Worm (Caenorhabditis elegans): ENCODE results near the gene Y43C5A.3.
"Not testable (repeated sequence)": the region's sequence is repeated elsewhere in the genome, so short reads cannot be mapped to it uniquely, and the experiment has no call there.

Gene Y43C5A.3

DNA sequence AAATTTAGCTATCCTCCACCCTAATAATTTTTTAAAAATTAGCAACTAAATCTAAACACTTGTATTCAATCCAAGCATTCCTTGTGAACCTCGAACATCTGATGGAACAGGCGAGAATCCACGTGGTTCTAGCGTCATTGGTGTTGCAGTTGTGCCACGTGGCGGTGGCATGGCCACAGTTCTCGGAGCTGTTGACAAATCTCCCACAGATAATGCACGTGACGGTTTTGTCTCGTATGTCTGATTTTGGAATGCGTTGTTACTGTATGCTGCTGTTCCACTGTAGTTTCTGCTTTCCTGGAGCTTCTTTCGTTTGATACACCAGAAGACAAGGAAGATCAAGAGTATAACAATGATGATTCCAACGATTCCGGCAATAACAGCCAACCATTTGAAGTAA is 22.2 kb downstream of the Y43C5A.3 start:
- TF ChIP-seq unc-62 (GFP tag; optimal IDR thresholded peaks at IDR 0.05), result no peak

DNA sequence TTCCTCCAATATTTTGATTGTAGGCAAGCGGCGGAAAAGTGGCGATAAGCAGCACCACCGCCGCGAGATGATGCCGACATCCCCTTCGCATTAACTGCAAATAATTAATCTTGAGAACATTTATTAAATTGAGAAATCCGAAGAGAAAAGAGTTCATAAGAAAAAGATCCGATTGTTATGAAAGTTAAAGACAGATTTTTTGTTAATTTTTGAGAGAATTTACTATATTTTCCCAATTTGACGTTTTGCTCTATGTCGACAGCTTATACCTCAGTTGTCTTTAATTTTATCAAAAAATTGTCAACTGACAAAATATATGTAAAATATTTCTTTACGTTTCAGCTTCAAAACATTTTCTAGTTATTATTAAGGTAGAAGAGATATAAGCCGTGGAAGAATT is 28.4 kb downstream of the Y43C5A.3 start, which contains the start of gene R09E10.5:
R09E10.5 (minus strand) TSS at position 101 of the 400 bp plus-strand sequence.
- no peak for TF ChIP-seq unc-62 (GFP tag; optimal IDR thresholded peaks at IDR 0.05)

DNA sequence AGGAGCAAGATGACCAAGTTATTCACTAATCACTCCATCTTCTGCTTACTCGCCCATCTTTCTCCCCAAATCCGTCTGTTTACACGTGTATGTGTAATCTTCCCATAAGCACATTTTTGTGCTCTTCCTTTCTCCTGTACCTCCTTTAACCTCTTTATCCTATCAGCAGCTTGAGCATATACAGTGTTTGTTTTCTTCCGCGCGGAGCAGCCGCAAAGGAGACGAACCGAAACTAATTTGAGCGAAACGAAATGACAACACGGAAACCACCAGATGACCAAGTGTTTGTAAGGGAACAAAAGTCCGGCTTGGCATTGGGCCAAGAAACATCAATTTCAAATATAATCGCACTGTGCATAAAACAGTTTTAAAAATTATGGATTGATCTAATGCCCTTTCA is 30.5 kb downstream of the Y43C5A.3 start:
- TF ChIP-seq unc-62 (GFP tag; optimal IDR thresholded peaks at IDR 0.05), result no peak

DNA sequence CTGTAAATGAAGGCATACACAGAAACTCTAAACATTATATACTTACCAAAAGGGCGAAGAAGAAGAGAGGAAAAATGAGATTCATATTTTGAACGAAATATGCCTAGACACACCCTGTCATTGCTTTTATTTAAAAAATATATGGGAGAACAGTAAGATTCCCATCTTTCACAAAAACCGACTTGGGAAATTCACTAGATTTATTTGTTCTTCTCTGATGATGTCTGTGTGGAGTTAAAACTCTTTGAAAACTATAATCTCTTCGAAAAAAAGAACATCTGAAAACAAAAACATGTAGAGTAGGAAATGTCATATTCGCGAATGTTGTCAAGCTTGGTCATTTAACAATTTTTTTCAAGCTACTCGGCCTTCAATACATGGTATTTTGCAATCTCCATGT is 36.5 kb downstream of the Y43C5A.3 start, which contains the start of gene R09E10.8:
R09E10.8 (minus strand) TSS at position 101 of the 400 bp plus-strand sequence.
- no peak for TF ChIP-seq unc-62 (GFP tag; optimal IDR thresholded peaks at IDR 0.05)

DNA sequence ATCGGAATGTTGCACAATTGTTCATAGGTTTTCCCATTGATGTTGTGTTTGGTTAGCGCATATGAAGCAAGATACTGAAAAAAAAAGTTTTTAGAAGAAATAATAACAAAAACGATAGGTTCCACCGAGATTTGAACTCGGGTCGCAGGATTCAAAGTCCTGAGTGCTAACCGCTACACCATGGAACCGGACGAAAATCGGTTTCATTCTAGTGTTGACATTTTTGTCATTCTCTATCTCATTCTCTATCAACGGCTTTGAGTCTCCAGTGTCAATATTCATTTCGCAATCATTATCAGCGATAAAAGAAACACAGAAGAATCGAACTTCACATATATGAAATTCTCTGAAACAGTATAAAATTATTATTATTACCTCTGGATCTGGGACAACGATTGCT is 37.3 kb downstream of the Y43C5A.3 start:
- TF ChIP-seq unc-62 (GFP tag; optimal IDR thresholded peaks at IDR 0.05), result no peak

DNA sequence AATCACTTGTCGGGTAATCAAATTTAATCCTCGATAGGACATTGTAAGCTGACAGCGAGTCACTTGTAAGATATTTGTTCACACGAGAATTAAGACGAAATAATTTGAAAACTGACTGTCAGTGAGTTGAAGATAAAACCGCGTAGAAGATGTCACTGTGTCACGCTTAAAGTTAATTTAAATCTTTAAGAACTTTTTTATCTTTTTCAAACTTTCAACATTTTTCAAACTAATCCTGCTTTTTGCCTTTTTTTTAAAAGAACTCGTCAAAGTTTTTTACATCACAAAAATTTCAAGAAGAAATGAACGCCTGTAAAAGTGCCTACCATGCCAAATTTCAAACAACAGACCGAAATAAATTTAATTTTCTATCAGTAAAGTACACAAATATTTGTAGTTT is 39.7 kb downstream of the Y43C5A.3 start, which contains the start of gene acs-18:
acs-18 (minus strand) TSS at position 101 of the 400 bp plus-strand sequence.
- TF ChIP-seq unc-62 (GFP tag; optimal IDR thresholded peaks at IDR 0.05), result no peak

DNA sequence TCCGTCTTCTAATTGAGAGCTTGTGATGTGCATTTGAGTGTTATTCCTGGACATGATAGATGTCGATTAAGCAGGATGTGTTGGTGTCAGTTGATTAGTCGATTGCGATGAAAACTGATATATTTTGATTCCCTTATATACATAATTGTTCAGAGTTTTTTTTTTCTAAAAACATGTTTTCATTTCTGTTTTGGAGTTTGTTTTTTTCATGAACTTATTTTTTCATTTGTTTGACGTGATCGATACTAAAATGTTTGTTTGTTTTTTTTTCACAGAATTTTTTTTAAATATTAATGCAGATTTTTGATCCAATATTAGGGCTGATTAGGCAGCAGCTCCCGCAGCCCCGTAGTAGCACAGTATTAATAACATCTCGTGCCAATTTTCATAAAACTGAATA is 44.4 kb downstream of the Y43C5A.3 start, which contains the start of gene R09E10.2:
R09E10.2 (minus strand) TSS at position 101 of the 400 bp plus-strand sequence.
- TF ChIP-seq unc-62 (GFP tag; optimal IDR thresholded peaks at IDR 0.05), result no peak

DNA sequence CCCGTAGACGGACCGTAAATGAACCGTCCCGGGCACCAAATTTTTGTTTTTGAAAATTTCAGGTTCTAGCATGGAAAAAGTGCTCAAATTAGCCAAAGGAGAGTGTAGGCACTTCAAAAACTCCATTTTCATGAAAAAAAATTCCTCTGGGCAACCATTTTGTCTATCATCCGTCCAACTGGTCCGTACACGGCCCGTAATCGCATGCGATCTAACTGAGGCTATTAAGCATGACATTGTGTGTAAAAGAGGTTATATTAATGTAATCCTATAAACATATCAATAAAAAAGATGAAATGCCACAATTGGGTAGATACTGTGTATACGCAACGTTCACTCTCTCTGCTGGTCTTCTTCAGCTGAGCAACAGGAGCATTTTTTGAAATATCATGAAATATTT is 48.8 kb downstream of the Y43C5A.3 start, which contains the start of gene R09E10.1:
R09E10.1 (minus strand) TSS at position 101 of the 400 bp plus-strand sequence.
- not testable (repeated sequence) for TF ChIP-seq unc-62 (GFP tag; optimal IDR thresholded peaks at IDR 0.05)

All from whole organism, dauer.